Worm (Caenorhabditis elegans) whole organism, young adult: Measurements from ENCODE around the gene Y17D7B.4.

Experiments
- B0336.3 ChIP-seq: fragments of 200-800 bp; sonication (Bioruptor generic); IDR thresholded peaks from 2 replicates; pipeline ENCODE4 v1.3.6; 2022; ENCODE audit warnings: missing genetic modification characterization, missing compliant biosample characterization
- F10E7.11 ChIP-seq: sonication (generic microtip); optimal IDR thresholded peaks from 2 replicates; lab custom pipeline; 2017; ENCODE audit warnings: mild to moderate bottlenecking, missing genetic modification characterization, moderate library complexity, missing compliant biosample characterization
- F52B5.7 ChIP-seq: sonication (generic microtip); optimal IDR thresholded peaks from 2 replicates; lab custom pipeline; 2016; ENCODE audit warnings: mild to moderate bottlenecking, missing genetic modification characterization, missing compliant biosample characterization
- F57A8.1 ChIP-seq: fragments of 200-800 bp; sonication (Bioruptor generic); optimal IDR thresholded peaks from 2 replicates; lab custom pipeline; 2018; ENCODE audit warnings: mild to moderate bottlenecking, missing genetic modification characterization, moderate library complexity, missing compliant biosample characterization
- K11D2.4 ChIP-seq: fragments of 200-800 bp; sonication (Bioruptor generic); IDR thresholded peaks from 2 replicates; pipeline ENCODE4 v1.3.6; 2022; ENCODE audit warnings: missing genetic modification reagents, missing genetic modification characterization, missing compliant biosample characterization
- T07F8.4 ChIP-seq: sonication (generic microtip); optimal IDR thresholded peaks from 2 replicates; lab custom pipeline; 2016; ENCODE audit warnings: mild to moderate bottlenecking, missing genetic modification characterization, moderate library complexity, missing compliant biosample characterization
- Y53F4B.3 ChIP-seq: fragments of 200-800 bp; sonication (Bioruptor generic); IDR thresholded peaks from 2 replicates; pipeline ENCODE4 v1.3.6; 2022; ENCODE audit warnings: missing genetic modification reagents, missing genetic modification characterization, missing compliant biosample characterization
- Y56A3A.18 ChIP-seq: fragments of 200-800 bp; sonication (Bioruptor generic); IDR thresholded peaks from 2 replicates; pipeline ENCODE4 v1.3.6; 2022; ENCODE audit warnings: missing genetic modification reagents, missing genetic modification characterization, missing compliant biosample characterization
- Y79H2A.3 ChIP-seq: fragments of 200-800 bp; sonication (Bioruptor generic); conservative IDR thresholded peaks from 2 replicates; pipeline ENCODE4 v1.3.6; 2022; ENCODE audit warnings: missing genetic modification reagents, missing genetic modification characterization, missing compliant biosample characterization
- ZK185.1 ChIP-seq: sonication (generic microtip); optimal IDR thresholded peaks from 2 replicates; lab custom pipeline; 2016; ENCODE audit warnings: mild to moderate bottlenecking, missing genetic modification characterization, missing compliant biosample characterization; ENCODE audit not compliant: poor library complexity, severe bottlenecking
- bed-2 ChIP-seq: fragments of 200-800 bp; sonication (Bioruptor generic); IDR thresholded peaks from 2 replicates; pipeline ENCODE4 v1.3.6; 2022; ENCODE audit warnings: missing genetic modification reagents, missing genetic modification characterization, missing compliant biosample characterization
- cebp-1 ChIP-seq, 2 experiments: fragments of 200-800 bp in 1 of 2; sonication (Bioruptor generic) in 1 of 2; sonication (generic microtip) in 1 of 2; IDR thresholded peaks in 1 of 2; optimal IDR thresholded peaks in 1 of 2; 2 replicates each; pipeline versions ENCODE4 v1.3.6 to Lab custom; 2017 to 2022; ENCODE audit warnings: missing compliant biosample characterization in 2 of 2, missing genetic modification characterization in 2 of 2, mild to moderate bottlenecking in 1 of 2, missing genetic modification reagents in 1 of 2, moderate library complexity in 1 of 2
- ceh-58 ChIP-seq: fragments of 200-800 bp; sonication (Bioruptor generic); IDR thresholded peaks from 2 replicates; pipeline ENCODE4 v1.3.6; 2022; ENCODE audit warnings: missing genetic modification characterization, missing compliant biosample characterization
- dpff-1 ChIP-seq: sonication (generic microtip); optimal IDR thresholded peaks from 2 replicates; lab custom pipeline; 2017; ENCODE audit warnings: mild to moderate bottlenecking, missing genetic modification characterization, missing compliant biosample characterization
- dpl-1 ChIP-seq: fragments of 150-350 bp; optimal IDR thresholded peaks from 2 replicates; lab custom pipeline; 2014; ENCODE audit warnings: missing biosample characterization, missing genetic modification reagents, missing genetic modification characterization
- egl-44 ChIP-seq: fragments of 200-800 bp; sonication (Bioruptor generic); IDR thresholded peaks from 2 replicates; pipeline ENCODE4 v1.3.6; 2022; ENCODE audit warnings: missing genetic modification reagents, missing genetic modification characterization, missing compliant biosample characterization
- ets-4 ChIP-seq: fragments of 200-800 bp; sonication (Bioruptor generic); optimal IDR thresholded peaks from 2 replicates; lab custom pipeline; 2018; ENCODE audit warnings: mild to moderate bottlenecking, missing genetic modification characterization, missing compliant biosample characterization
- fkh-3 ChIP-seq: sonication (generic microtip); optimal IDR thresholded peaks from 2 replicates; lab custom pipeline; 2016; ENCODE audit warnings: mild to moderate bottlenecking, missing genetic modification characterization, missing compliant biosample characterization
- gei-17 ChIP-seq: fragments of 200-800 bp; sonication (Bioruptor generic); optimal IDR thresholded peaks from 2 replicates; lab custom pipeline; 2018; ENCODE audit warnings: mild to moderate bottlenecking, missing genetic modification characterization, missing compliant biosample characterization
- hmg-20 ChIP-seq: fragments of 200-800 bp; sonication (Bioruptor generic); IDR thresholded peaks from 2 replicates; pipeline ENCODE4 v1.3.6; 2022; ENCODE audit warnings: missing genetic modification reagents, missing genetic modification characterization, missing compliant biosample characterization
- lag-1 ChIP-seq: fragments of 200-800 bp; sonication (Bioruptor generic); IDR thresholded peaks from 2 replicates; pipeline ENCODE4 v1.3.6; 2022; ENCODE audit warnings: missing genetic modification reagents, missing genetic modification characterization, missing compliant biosample characterization
- let-526 ChIP-seq: fragments of 200-800 bp; sonication (Bioruptor generic); IDR thresholded peaks from 2 replicates; pipeline ENCODE4 v1.3.6; 2022; ENCODE audit warnings: missing genetic modification reagents, missing genetic modification characterization, missing compliant biosample characterization
- lin-26 ChIP-seq: fragments of 200-800 bp; sonication (Bioruptor generic); IDR thresholded peaks from 2 replicates; pipeline ENCODE4 v1.3.6; 2022; ENCODE audit warnings: missing genetic modification reagents, missing genetic modification characterization, missing compliant biosample characterization
- lin-40 ChIP-seq: sonication (generic microtip); optimal IDR thresholded peaks from 2 replicates; lab custom pipeline; 2016; ENCODE audit warnings: missing genetic modification characterization, mild to moderate bottlenecking, missing compliant biosample characterization, missing genotype, missing genetic modification reagents
- lin-54 ChIP-seq: fragments of 200-800 bp; sonication (Bioruptor generic); optimal IDR thresholded peaks from 2 replicates; lab custom pipeline; 2018; ENCODE audit warnings: mild to moderate bottlenecking, missing genetic modification characterization, missing compliant biosample characterization
- mel-28 ChIP-seq: sonication (generic microtip); optimal IDR thresholded peaks from 2 replicates; lab custom pipeline; 2016; ENCODE audit warnings: borderline replicate concordance, mild to moderate bottlenecking, missing genetic modification characterization, missing compliant biosample characterization
- nhr-179 ChIP-seq: sonication (generic microtip); optimal IDR thresholded peaks from 2 replicates; lab custom pipeline; 2016; ENCODE audit warnings: mild to moderate bottlenecking, missing genetic modification characterization, missing compliant biosample characterization
- rpc-1 ChIP-seq, 2 experiments: fragments of 150-350 bp in 1 of 2; sonication (generic microtip) in 1 of 2; optimal IDR thresholded peaks; 2 replicates each; lab custom pipeline; 2014 to 2018; ENCODE audit warnings: missing biosample characterization in 1 of 2, missing genetic modification characterization in 1 of 2, missing genetic modification reagents in 1 of 2, missing genotype in 1 of 2
- snpc-3.4 ChIP-seq: sonication (generic microtip); optimal IDR thresholded peaks from 2 replicates; lab custom pipeline; 2017; ENCODE audit warnings: missing genetic modification characterization, mild to moderate bottlenecking, missing compliant biosample characterization, antibody characterized with exemption, moderate library complexity, missing genotype, missing genetic modification reagents
- snpc-4 ChIP-seq, 5 experiments: fragments of 150-350 bp in 1 of 5; sonication (generic microtip) in 4 of 5; optimal IDR thresholded peaks; 2 replicates each; lab custom pipeline; 2014 to 2018; ENCODE audit warnings: missing genetic modification characterization in 5 of 5, missing biosample characterization in 3 of 5, antibody characterized with exemption in 2 of 5, mild to moderate bottlenecking in 2 of 5, missing compliant biosample characterization in 2 of 5, missing genotype in 2 of 5, moderate library complexity in 2 of 5, missing genetic modification reagents in 1 of 5
- sptf-2 ChIP-seq: fragments of 200-800 bp; sonication (Bioruptor generic); optimal IDR thresholded peaks from 2 replicates; lab custom pipeline; 2018; ENCODE audit warnings: mild to moderate bottlenecking, missing genetic modification characterization, missing compliant biosample characterization
- tbp1 ChIP-seq: fragments of 200-800 bp; sonication (Bioruptor generic); optimal IDR thresholded peaks from 2 replicates; lab custom pipeline; 2018; ENCODE audit warnings: mild to moderate bottlenecking, missing genetic modification characterization, missing compliant biosample characterization
- tlf-1 ChIP-seq: fragments of 200-800 bp; sonication (Bioruptor generic); optimal IDR thresholded peaks from 2 replicates; lab custom pipeline; 2018; ENCODE audit warnings: mild to moderate bottlenecking, missing genetic modification characterization, missing compliant biosample characterization
- ztf-18 ChIP-seq: sonication (generic microtip); optimal IDR thresholded peaks from 2 replicates; lab custom pipeline; 2016; ENCODE audit warnings: missing genotype, mild to moderate bottlenecking, missing genetic modification characterization, missing compliant biosample characterization
- ztf-22 ChIP-seq: fragments of 200-800 bp; sonication (Bioruptor generic); optimal IDR thresholded peaks from 2 replicates; lab custom pipeline; 2018; ENCODE audit warnings: mild to moderate bottlenecking, missing genetic modification characterization, moderate library complexity, missing compliant biosample characterization
- ztf-28 ChIP-seq: fragments of 200-800 bp; sonication (Bioruptor generic); IDR thresholded peaks from 2 replicates; pipeline ENCODE4 v1.3.6; 2022; ENCODE audit warnings: missing genetic modification reagents, missing genetic modification characterization, missing compliant biosample characterization
- ztf-3 ChIP-seq: fragments of 200-800 bp; sonication (Bioruptor generic); optimal IDR thresholded peaks from 2 replicates; lab custom pipeline; 2018; ENCODE audit warnings: mild to moderate bottlenecking, missing genetic modification characterization, missing compliant biosample characterization

Y17D7B.4 gene

ce11 chrV:18776245-18776737 is at the start of gene Y17D7B.4:
Gene Y17D7B.4 (minus strand): TSS chrV:18776687.
- TF ChIP-seq Y79H2A.3 (GFP tag; lab: Robert Waterston, UW) (no peak), tlf-1 (GFP tag; lab: Kevin White, UChicago) (no peak), let-526 (GFP tag; lab: Robert Waterston, UW) (no peak), F52B5.7 (no peak), lin-54 (GFP tag; lab: Kevin White, UChicago) (no peak), snpc-3.4 (tag; lab: Kevin White, UChicago) (no peak), dpff-1 (tag; lab: Kevin White, UChicago) (no peak), lin-40 (tag; lab: Kevin White, UChicago) (no peak), lin-26 (GFP tag; lab: Robert Waterston, UW) (no peak), K11D2.4 (GFP tag; lab: Robert Waterston, UW) (no peak), snpc-4 (GFP tag; optimal IDR thresholded peaks at IDR 0.05; lab: Kevin White, UChicago) (no peak), snpc-4 (tag; optimal IDR thresholded peaks at IDR 0.05; lab: Kevin White, UChicago) (no peak), ceh-58 (GFP tag; lab: Robert Waterston, UW) (no peak), cebp-1 (GFP tag; IDR thresholded peaks at IDR 0.05; lab: Robert Waterston, UW) (no peak), cebp-1 (tag; optimal IDR thresholded peaks at IDR 0.05; lab: Kevin White, UChicago) (no peak)
- TF ChIP-seq, all 124 proteins: peak for 0

DNA sequence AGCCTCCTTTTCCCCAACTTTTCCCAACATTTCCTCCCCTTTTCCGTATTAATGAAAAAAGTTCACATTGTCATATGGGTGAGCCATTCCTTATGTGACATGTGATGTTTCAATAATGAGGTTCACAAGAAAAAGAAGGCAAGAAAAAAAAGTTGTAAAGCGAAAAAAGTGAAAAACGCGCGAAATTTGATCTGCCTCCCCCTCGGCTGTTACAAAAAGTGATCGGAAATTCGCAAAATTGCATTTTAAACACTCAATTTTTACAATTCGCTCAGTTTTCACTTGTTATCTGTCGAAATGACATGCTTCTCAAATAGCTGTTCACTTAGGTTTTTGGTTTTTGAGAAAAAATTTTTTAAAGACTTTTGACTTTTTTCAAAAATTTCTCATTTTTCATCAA is 45.1 kb upstream of the Y17D7B.4 start:
- no peak for TF ChIP-seq hmg-20
- no peak for TF ChIP-seq F10E7.11 (tag; lab: Kevin White, UChicago)
- no peak for TF ChIP-seq ets-4
- TF ChIP-seq ztf-28, result no peak
- TF ChIP-seq Y56A3A.18 (GFP tag; lab: Robert Waterston, UW), result no peak
- no peak for TF ChIP-seq T07F8.4 (tag; lab: Kevin White, UChicago)
- TF ChIP-seq ztf-18 (tag; lab: Kevin White, UChicago), result no peak
- TF ChIP-seq tbp1, result no peak
- TF ChIP-seq dpl-1 (GFP tag; lab: Kevin White, UChicago), result no peak
- no peak for TF ChIP-seq gei-17 (GFP tag; lab: Kevin White, UChicago)
- TF ChIP-seq egl-44 (GFP tag; lab: Robert Waterston, UW), result no peak
- TF ChIP-seq ztf-3 (GFP tag; lab: Kevin White, UChicago), result no peak
- TF ChIP-seq bed-2, result no peak
- TF ChIP-seq rpc-1 (optimal IDR thresholded peaks at IDR 0.05; lab: Kevin White, UChicago), result no peak
- TF ChIP-seq rpc-1 (tag; optimal IDR thresholded peaks at IDR 0.05; lab: Kevin White, UChicago), result no peak
- TF ChIP-seq tlf-1 (GFP tag; lab: Kevin White, UChicago), result no peak
- no peak for TF ChIP-seq dpff-1 (tag; lab: Kevin White, UChicago)
- no peak for TF ChIP-seq K11D2.4 (GFP tag; lab: Robert Waterston, UW)

ce11 chrV:18819643-18820042 is 43.2 kb upstream of the Y17D7B.4 start, which contains the start of gene ncs-5:
Gene ncs-5 (plus strand): TSS chrV:18819766.
- TF ChIP-seq fkh-3 (tag; lab: Kevin White, UChicago) (no peak), ztf-3 (GFP tag; lab: Kevin White, UChicago) (no peak), lag-1 (GFP tag; lab: Robert Waterston, UW) (no peak), ZK185.1 (no peak), mel-28 (tag; lab: Kevin White, UChicago) (no peak), ztf-22 (GFP tag; lab: Kevin White, UChicago) (no peak), Y53F4B.3 (GFP tag; lab: Robert Waterston, UW) (no peak), lin-54 (GFP tag; lab: Kevin White, UChicago) (no peak), B0336.3 (GFP tag; lab: Robert Waterston, UW) (no peak), sptf-2 (no peak), F57A8.1 (GFP tag; lab: Kevin White, UChicago) (no peak), nhr-179 (tag; lab: Kevin White, UChicago) (no peak), F52B5.7 (no peak)
